Fruit fly (Drosophila melanogaster): ENCODE results near the gene MICU1.

MICU1 gene

dm6 chr2L:7204172-7204482, 22.1 kb downstream of the MICU1 start, which contains the start of gene CG4502 (continued):
- no peak for TF ChIP-seq vri (GFP tag; optimal IDR thresholded peaks at IDR 0.05)
- no peak for TF ChIP-seq CG32006 (GFP tag; optimal IDR thresholded peaks at IDR 0.05)
- peak; percentile 51 for TF ChIP-seq Sox14 (GFP tag; optimal IDR thresholded peaks at IDR 0.05)
- no peak for TF ChIP-seq Hr38 (GFP tag; optimal IDR thresholded peaks at IDR 0.05)
- no peak for TF ChIP-seq acj6 (GFP tag; optimal IDR thresholded peaks at IDR 0.05)
- TF ChIP-seq Ets21C (GFP tag; optimal IDR thresholded peaks at IDR 0.05) = no peak
- peak; percentile 28 for TF ChIP-seq lz (GFP tag; optimal IDR thresholded peaks at IDR 0.05)
- TF ChIP-seq spab (GFP tag; optimal IDR thresholded peaks at IDR 0.05) = no peak
- peak; percentile 59 for TF ChIP-seq Eip78C (GFP tag)
- TF ChIP-seq CG10669 (GFP tag; optimal IDR thresholded peaks at IDR 0.05) = no peak
- peak; percentile 46 for TF ChIP-seq Eip75B (GFP tag; optimal IDR thresholded peaks at IDR 0.05)
- no peak for TF ChIP-seq CG11762 (GFP tag; optimal IDR thresholded peaks at IDR 0.05; ENCODE audit: insufficient read depth)
- TF ChIP-seq svp (GFP tag) = peak; percentile 67
- no peak for TF ChIP-seq dac (GFP tag; optimal IDR thresholded peaks at IDR 0.05)
- no peak for TF ChIP-seq CG6276 (GFP tag; optimal IDR thresholded peaks at IDR 0.05)
- TF ChIP-seq Met (GFP tag; optimal IDR thresholded peaks at IDR 0.05) = peak; percentile 22
- TF ChIP-seq CG31627 (GFP tag; optimal IDR thresholded peaks at IDR 0.05) = peak; percentile 17
- peak in 1 of 2 experiments; percentile 2 for TF ChIP-seq ss (GFP tag; optimal IDR thresholded peaks at IDR 0.05)
- no peak for TF ChIP-seq achi (GFP tag; optimal IDR thresholded peaks at IDR 0.05)
- TF ChIP-seq esn (GFP tag; optimal IDR thresholded peaks at IDR 0.05) = peak; percentile 38
- no peak for TF ChIP-seq CG8319 (GFP tag; optimal IDR thresholded peaks at IDR 0.05)
- TF ChIP-seq net (GFP tag; optimal IDR thresholded peaks at IDR 0.05) = no peak
- no peak for TF ChIP-seq OdsH (GFP tag; optimal IDR thresholded peaks at IDR 0.05)
- TF ChIP-seq CG3032 (tag; optimal IDR thresholded peaks at IDR 0.05) = no peak
- TF ChIP-seq CG1621 (tag; optimal IDR thresholded peaks at IDR 0.05) = no peak
- no peak for TF ChIP-seq Smox (GFP tag; optimal IDR thresholded peaks at IDR 0.05)
- TF ChIP-seq cyc (GFP tag; optimal IDR thresholded peaks at IDR 0.05) = peak; percentile 17
- TF ChIP-seq Eip93F (GFP tag; optimal IDR thresholded peaks at IDR 0.05) = no peak

dm6 chr2L:7207660-7208059, 25.6 kb downstream of the MICU1 start:
- TF ChIP-seq Ets96B (tag; optimal IDR thresholded peaks at IDR 0.05) (no peak), CG6854 (GFP tag; optimal IDR thresholded peaks at IDR 0.05) (peak; percentile 6), CG3032 (tag; optimal IDR thresholded peaks at IDR 0.05) (no peak), net (GFP tag; optimal IDR thresholded peaks at IDR 0.05) (no peak), ss (GFP tag; optimal IDR thresholded peaks at IDR 0.05) (peak; percentile 55 to 70), Hr39 (GFP tag; optimal IDR thresholded peaks at IDR 0.05) (no peak), cyc (GFP tag; optimal IDR thresholded peaks at IDR 0.05) (no peak), CG1621 (tag; optimal IDR thresholded peaks at IDR 0.05) (no peak), fd85E (GFP tag; optimal IDR thresholded peaks at IDR 0.05) (no peak), spab (GFP tag; optimal IDR thresholded peaks at IDR 0.05) (peak; percentile 27), dsx (GFP tag; optimal IDR thresholded peaks at IDR 0.05; ENCODE audit: poor library complexity, severe bottlenecking) (no peak), CG32006 (GFP tag; optimal IDR thresholded peaks at IDR 0.05) (no peak), svp (GFP tag) (peak; percentile 83), Hr38 (GFP tag; optimal IDR thresholded peaks at IDR 0.05) (no peak), OdsH (GFP tag; optimal IDR thresholded peaks at IDR 0.05) (no peak), CG6808 (GFP tag; optimal IDR thresholded peaks at IDR 0.05) (peak; percentile 64), CG6276 (GFP tag; optimal IDR thresholded peaks at IDR 0.05) (peak; percentile 59), CG11902 (GFP tag; optimal IDR thresholded peaks at IDR 0.05) (no peak), vri (GFP tag; optimal IDR thresholded peaks at IDR 0.05) (no peak), Lpt (GFP tag; optimal IDR thresholded peaks at IDR 0.05) (no peak), CG8632 (GFP tag; optimal IDR thresholded peaks at IDR 0.05) (no peak), Gug (GFP tag; IDR thresholded peaks at IDR 0.05) (no peak), Blimp-1 (GFP tag; optimal IDR thresholded peaks at IDR 0.05) (no peak), pdm3 (GFP tag; optimal IDR thresholded peaks at IDR 0.05) (no peak), CG9139 (GFP tag; optimal IDR thresholded peaks at IDR 0.05) (peak; percentile 71), CG7368 (GFP tag; optimal IDR thresholded peaks at IDR 0.05) (no peak), CG11294 (GFP tag; IDR thresholded peaks at IDR 0.05) (no peak), CG8119 (GFP tag; IDR thresholded peaks at IDR 0.05) (no peak), CG15336 (GFP tag; IDR thresholded peaks at IDR 0.05) (no peak), fd59A (GFP tag; optimal IDR thresholded peaks at IDR 0.05) (no peak), eg (GFP tag; IDR thresholded peaks at IDR 0.05) (no peak), CG16779 (tag; optimal IDR thresholded peaks at IDR 0.05) (peak; percentile 43), CG10631 (GFP tag; optimal IDR thresholded peaks at IDR 0.05) (no peak), Eip78C (GFP tag) (peak; percentile 39), Eip93F (GFP tag; optimal IDR thresholded peaks at IDR 0.05) (no peak), achi (GFP tag; optimal IDR thresholded peaks at IDR 0.05) (no peak), Sox102F (GFP tag; optimal IDR thresholded peaks at IDR 0.05) (no peak)
